Worm (Caenorhabditis elegans) whole organism, L3 larva: ENCODE measurements around the gene lido-2.
"Not testable (repeated sequence)": the region's sequence is repeated elsewhere in the genome, so short reads cannot be mapped to it uniquely, and the experiment has no call there.

ENCODE experiments used
- aly-2 ChIP-seq: fragments of 150-350 bp; optimal IDR thresholded peaks from 2 replicates; lab custom pipeline; 2014; ENCODE audit warnings: missing biosample characterization, missing genetic modification characterization
- ama-1 ChIP-seq: fragments of 150-350 bp; optimal IDR thresholded peaks from 2 replicates; lab custom pipeline; 2018
- ceh-16 ChIP-seq: sonication (generic microtip); optimal IDR thresholded peaks from 2 replicates; lab custom pipeline; 2017; ENCODE audit warnings: missing biosample characterization, missing genetic modification characterization
- ceh-28 ChIP-seq: fragments of 150-350 bp; optimal IDR thresholded peaks from 2 replicates; lab custom pipeline; 2014; ENCODE audit warnings: missing biosample characterization, missing genetic modification reagents, missing genetic modification characterization
- ceh-82 ChIP-seq: fragments of 150-350 bp; optimal IDR thresholded peaks from 2 replicates; lab custom pipeline; 2014; ENCODE audit warnings: missing biosample characterization, missing genetic modification characterization
- ceh-9 ChIP-seq: sonication (generic microtip); optimal IDR thresholded peaks from 2 replicates; lab custom pipeline; 2018; ENCODE audit warnings: missing biosample characterization, missing genetic modification characterization
- daf-12 ChIP-seq: fragments of 150-350 bp; optimal IDR thresholded peaks from 2 replicates; lab custom pipeline; 2014; ENCODE audit warnings: missing biosample characterization, missing genetic modification reagents, missing genetic modification characterization
- egl-5 ChIP-seq: fragments of 150-350 bp; optimal IDR thresholded peaks from 2 replicates; lab custom pipeline; 2017; ENCODE audit warnings: missing biosample characterization, missing genetic modification reagents, missing genetic modification characterization, inconsistent platforms
- eor-1 ChIP-seq, 2 experiments: fragments of 150-350 bp; optimal IDR thresholded peaks; 2 replicates each; lab custom pipeline; 2014 to 2018; ENCODE audit warnings: missing biosample characterization in 2 of 2, missing genetic modification characterization in 2 of 2
- fkh-2 ChIP-seq: fragments of 150-350 bp; optimal IDR thresholded peaks from 2 replicates; lab custom pipeline; 2014; ENCODE audit warnings: missing biosample characterization, missing genetic modification reagents, missing genetic modification characterization
- fos-1 ChIP-seq: fragments of 150-350 bp; optimal IDR thresholded peaks from 2 replicates; lab custom pipeline; 2014; ENCODE audit warnings: missing biosample characterization, missing genetic modification characterization
- hmg-11 ChIP-seq: sonication (generic microtip); optimal IDR thresholded peaks from 2 replicates; lab custom pipeline; 2016; ENCODE audit warnings: missing genetic modification characterization, missing compliant biosample characterization
- jun-1 ChIP-seq: fragments of 150-350 bp; optimal IDR thresholded peaks from 2 replicates; lab custom pipeline; 2014; ENCODE audit warnings: missing biosample characterization, missing genetic modification reagents, missing genetic modification characterization
- lin-39 ChIP-seq: fragments of 150-350 bp; optimal IDR thresholded peaks from 2 replicates; lab custom pipeline; 2018; ENCODE audit warnings: missing biosample characterization, missing genetic modification reagents, missing genetic modification characterization
- lsy-12 ChIP-seq: sonication (generic microtip); optimal IDR thresholded peaks from 2 replicates; lab custom pipeline; 2016; ENCODE audit warnings: mild to moderate bottlenecking, missing genetic modification characterization, missing compliant biosample characterization
- mdl-1 ChIP-seq: fragments of 150-350 bp; optimal IDR thresholded peaks from 2 replicates; lab custom pipeline; 2014; ENCODE audit warnings: missing biosample characterization, missing genetic modification characterization
- mml-1 ChIP-seq: fragments of 150-350 bp; sonication (generic microtip); optimal IDR thresholded peaks from 3 replicates; lab custom pipeline; 2014; ENCODE audit warnings: missing biosample characterization, missing genetic modification characterization
- nhr-11 ChIP-seq: fragments of 150-350 bp; optimal IDR thresholded peaks from 2 replicates; lab custom pipeline; 2014; ENCODE audit warnings: missing biosample characterization, missing genetic modification characterization
- nhr-12 ChIP-seq: fragments of 150-350 bp; optimal IDR thresholded peaks from 2 replicates; lab custom pipeline; 2014; ENCODE audit warnings: missing biosample characterization, missing genetic modification characterization
- nhr-237 ChIP-seq: fragments of 150-350 bp; optimal IDR thresholded peaks from 2 replicates; lab custom pipeline; 2014; ENCODE audit warnings: missing biosample characterization, missing genetic modification characterization
- nhr-25 ChIP-seq: sonication (generic microtip); optimal IDR thresholded peaks from 2 replicates; lab custom pipeline; 2017; ENCODE audit warnings: missing biosample characterization, missing genetic modification characterization
- nhr-28 ChIP-seq: fragments of 150-350 bp; optimal IDR thresholded peaks from 2 replicates; lab custom pipeline; 2014; ENCODE audit warnings: missing biosample characterization, missing genetic modification characterization
- nhr-43 ChIP-seq: sonication (generic microtip); optimal IDR thresholded peaks from 2 replicates; lab custom pipeline; 2016; ENCODE audit warnings: mild to moderate bottlenecking, missing genetic modification characterization, missing compliant biosample characterization; ENCODE audit not compliant: poor library complexity, severe bottlenecking
- nhr-67 ChIP-seq: fragments of 150-350 bp; optimal IDR thresholded peaks from 2 replicates; lab custom pipeline; 2014; ENCODE audit warnings: missing biosample characterization, missing genetic modification characterization
- nhr-76 ChIP-seq: fragments of 150-350 bp; sonication (generic microtip); optimal IDR thresholded peaks from 5 replicates; lab custom pipeline; 2014; ENCODE audit warnings: missing biosample characterization, missing genetic modification characterization
- pha-4 ChIP-seq: fragments of 150-350 bp; optimal IDR thresholded peaks from 2 replicates; lab custom pipeline; 2014; ENCODE audit warnings: missing biosample characterization, missing genetic modification reagents, missing genetic modification characterization
- pqm-1 ChIP-seq: fragments of 150-350 bp; optimal IDR thresholded peaks from 2 replicates; lab custom pipeline; 2017; ENCODE audit warnings: missing biosample characterization, missing genetic modification characterization, inconsistent platforms
- sea-2 ChIP-seq: fragments of 150-350 bp; sonication (generic microtip); optimal IDR thresholded peaks from 4 replicates; lab custom pipeline; 2014; ENCODE audit warnings: missing biosample characterization, missing genetic modification reagents, missing genetic modification characterization
- skn-1 ChIP-seq: fragments of 150-350 bp; optimal IDR thresholded peaks from 2 replicates; lab custom pipeline; 2014; ENCODE audit warnings: missing biosample characterization, missing genetic modification characterization
- snpc-4 ChIP-seq: fragments of 150-350 bp; optimal IDR thresholded peaks from 2 replicates; lab custom pipeline; 2014; ENCODE audit warnings: missing biosample characterization, missing genetic modification characterization
- tbx-2 ChIP-seq: sonication (generic microtip); optimal IDR thresholded peaks from 2 replicates; lab custom pipeline; 2016; ENCODE audit warnings: mild to moderate bottlenecking, missing genetic modification characterization, missing compliant biosample characterization
- unc-39 ChIP-seq: sonication (generic microtip); optimal IDR thresholded peaks from 4 replicates; lab custom pipeline; 2017; ENCODE audit warnings: missing biosample characterization, missing genetic modification characterization
- unc-62 ChIP-seq: fragments of 150-350 bp; sonication (generic microtip); optimal IDR thresholded peaks from 4 replicates; lab custom pipeline; 2014; ENCODE audit warnings: missing biosample characterization, missing genetic modification reagents, missing genetic modification characterization
- ztf-11 ChIP-seq: fragments of 150-350 bp; optimal IDR thresholded peaks from 2 replicates; lab custom pipeline; 2014; ENCODE audit warnings: missing biosample characterization, missing genetic modification characterization

The lido-2 gene

DNA sequence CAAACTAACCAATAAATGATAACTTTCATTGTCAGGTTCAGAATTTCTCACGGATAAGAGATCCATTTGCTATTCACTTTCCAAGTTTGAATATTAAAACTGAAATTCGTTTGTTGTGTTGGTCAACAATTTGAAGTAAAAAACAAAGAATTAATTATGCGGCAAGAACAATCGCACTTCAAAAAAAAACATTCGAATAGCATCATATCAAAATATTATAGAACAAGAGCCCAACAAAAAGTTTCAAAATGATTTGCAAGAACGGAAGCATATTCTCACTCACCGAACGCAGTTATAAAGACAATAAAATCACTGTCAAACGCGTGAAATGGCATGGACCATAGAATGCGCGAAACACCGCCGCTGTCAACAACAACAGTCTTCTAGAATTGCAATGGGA is 33.9 kb upstream of the lido-2 start, which contains the start of gene K09E3.7:
K09E3.7 (minus strand) TSS at position 101 of the 400 bp plus-strand sequence.
- no peak for TF ChIP-seq nhr-25 (tag; lab: Kevin White, UChicago)
- TF ChIP-seq jun-1, result no peak
- TF ChIP-seq ceh-9 (tag; lab: Kevin White, UChicago), result no peak
- no peak for TF ChIP-seq nhr-12
- no peak for TF ChIP-seq ceh-82 (tag; lab: Kevin White, UChicago)
- no peak for TF ChIP-seq hmg-11 (tag; lab: Kevin White, UChicago)
- no peak for TF ChIP-seq fos-1
- no peak for TF ChIP-seq mdl-1 (tag; lab: Kevin White, UChicago)
- no peak for TF ChIP-seq nhr-67 (tag; lab: Kevin White, UChicago)
- no peak for TF ChIP-seq fkh-2 (tag; lab: Kevin White, UChicago)
- TF ChIP-seq pqm-1, result no peak
- TF ChIP-seq nhr-237, result no peak
- TF ChIP-seq snpc-4, result no peak
- TF ChIP-seq nhr-28 (tag; lab: Kevin White, UChicago), result no peak
- TF ChIP-seq nhr-11 (tag; lab: Kevin White, UChicago), result no peak
- TF ChIP-seq sea-2 (GFP tag; lab: Kevin White, UChicago), result no peak
- TF ChIP-seq mml-1 (tag; lab: Kevin White, UChicago), result no peak
- TF ChIP-seq, all 47 proteins: peak for 0

- not testable (repeated sequence) for TF ChIP-seq aly-2 (tag; lab: Kevin White, UChicago); ama-1; unc-39
These were observed 16.8 kb upstream of the lido-2 start, which contains the start of gene K09E3.2 for ce11 chrX:17117359-17117758. K09E3.2 (plus strand) TSS chrX:17117659.

- TF ChIP-seq nhr-67 (tag; lab: Kevin White, UChicago) (no peak), hmg-11 (tag; lab: Kevin White, UChicago) (no peak), fos-1 (no peak), ztf-11 (no peak), daf-12 (tag; lab: Kevin White, UChicago) (no peak)
These were observed 14.5 kb upstream of the lido-2 start, which contains the start of gene lido-6 for ce11 chrX:17115089-17115488. lido-6 (minus strand) TSS chrX:17115189.

- no peak for TF ChIP-seq ceh-16 (tag; lab: Kevin White, UChicago)
- no peak for TF ChIP-seq ceh-28 (tag; lab: Kevin White, UChicago)
- no peak for TF ChIP-seq nhr-43 (tag; lab: Kevin White, UChicago)
- no peak for TF ChIP-seq nhr-76 (tag; lab: Kevin White, UChicago)
- no peak for TF ChIP-seq eor-1 (tag; optimal IDR thresholded peaks at IDR 0.05; lab: Kevin White, UChicago)
- no peak for TF ChIP-seq ztf-11
- TF ChIP-seq egl-5 (tag; lab: Kevin White, UChicago), result no peak
- no peak for TF ChIP-seq fkh-2 (tag; lab: Kevin White, UChicago)
- TF ChIP-seq skn-1 (tag; lab: Kevin White, UChicago), result no peak
- TF ChIP-seq aly-2 (tag; lab: Kevin White, UChicago), result no peak
- no peak for TF ChIP-seq unc-62 (GFP tag; lab: Kevin White, UChicago)
- TF ChIP-seq tbx-2 (tag; lab: Kevin White, UChicago), result no peak
- TF ChIP-seq fos-1, result no peak
- no peak for TF ChIP-seq lin-39
- TF ChIP-seq daf-12 (tag; lab: Kevin White, UChicago), result no peak
- TF ChIP-seq nhr-67 (tag; lab: Kevin White, UChicago), result no peak
These were observed 10.0 kb upstream of the lido-2 start, which contains the start of gene lido-5 for ce11 chrX:17110555-17110954. lido-5 (minus strand) TSS chrX:17110655.

- TF ChIP-seq ztf-11 (no peak), daf-12 (tag; lab: Kevin White, UChicago) (no peak), pha-4 (tag; lab: Kevin White, UChicago) (no peak), fkh-2 (tag; lab: Kevin White, UChicago) (no peak), nhr-43 (tag; lab: Kevin White, UChicago) (no peak), lsy-12 (tag; lab: Kevin White, UChicago) (no peak), aly-2 (tag; lab: Kevin White, UChicago) (no peak)
- TF ChIP-seq, all 47 proteins: peak for 0
These were observed 7.1 kb upstream of the lido-2 start, which contains the start of gene lido-4 for ce11 chrX:17107670-17108069. lido-4 (minus strand) TSS chrX:17107770.
